Worm (Caenorhabditis elegans): ENCODE data around the gene daf-18.

The daf-18 gene

ce11 chrIV:377791-378190, 47.2 kb downstream of the daf-18 start:
- no peak for TF ChIP-seq F57A8.1 (GFP tag; optimal IDR thresholded peaks at IDR 0.05)
- TF ChIP-seq nfya-2 (GFP tag; IDR thresholded peaks at IDR 0.05) = no peak
- TF ChIP-seq tbx-9 (tag; optimal IDR thresholded peaks at IDR 0.05; ENCODE audit: borderline replicate concordance) = no peak
- TF ChIP-seq Y79H2A.3 (GFP tag; conservative IDR thresholded peaks at IDR 0.05) = no peak
- TF ChIP-seq nhr-90 (tag; optimal IDR thresholded peaks at IDR 0.05) = no peak
- TF ChIP-seq egl-18 (GFP tag; IDR thresholded peaks at IDR 0.05) = no peak
- no peak for TF ChIP-seq madf-3 (GFP tag; IDR thresholded peaks at IDR 0.05)
- TF ChIP-seq F55B11.4 (tag; optimal IDR thresholded peaks at IDR 0.05; ENCODE audit: borderline replicate concordance, insufficient read depth) = no peak
- TF ChIP-seq lsy-27 (tag; optimal IDR thresholded peaks at IDR 0.05; ENCODE audit: borderline replicate concordance, insufficient read depth) = no peak
- TF ChIP-seq D2030.7 (GFP tag; IDR thresholded peaks at IDR 0.05) = no peak
- no peak for TF ChIP-seq somi-1 (GFP tag; optimal IDR thresholded peaks at IDR 0.05)
- no peak for TF ChIP-seq ZK185.1 (tag; optimal IDR thresholded peaks at IDR 0.05; ENCODE audit: poor library complexity, severe bottlenecking)
- TF ChIP-seq cebp-1 (GFP tag; IDR thresholded peaks at IDR 0.05) = no peak
- TF ChIP-seq cebp-1 (tag; optimal IDR thresholded peaks at IDR 0.05) = no peak
- TF ChIP-seq die-1 (tag; optimal IDR thresholded peaks at IDR 0.05) = no peak
- no peak for TF ChIP-seq ccch-3 (GFP tag; optimal IDR thresholded peaks at IDR 0.05)
- no peak for TF ChIP-seq mcd-1 (GFP tag; IDR thresholded peaks at IDR 0.05)
- TF ChIP-seq F39B2.1 (GFP tag; IDR thresholded peaks at IDR 0.05) = no peak
- no peak for TF ChIP-seq let-526 (GFP tag; IDR thresholded peaks at IDR 0.05)

ce11 chrIV:375915-376314, 49.1 kb downstream of the daf-18 start, which contains the start of gene fln-1:
fln-1 (minus strand) TSS chrIV:376015.
- TF ChIP-seq hrde-1 (tag; optimal IDR thresholded peaks at IDR 0.05; ENCODE audit: borderline replicate concordance) (no peak), tbx-9 (tag; optimal IDR thresholded peaks at IDR 0.05; ENCODE audit: borderline replicate concordance) (no peak), B0336.3 (GFP tag; IDR thresholded peaks at IDR 0.05) (no peak), attf-3 (GFP tag; conservative IDR thresholded peaks at IDR 0.05) (no peak)

- TF ChIP-seq repo-1 (tag; optimal IDR thresholded peaks at IDR 0.05) (no peak), zfh-2 (GFP tag; conservative IDR thresholded peaks at IDR 0.05) (no peak), lsy-27 (tag; optimal IDR thresholded peaks at IDR 0.05; ENCODE audit: borderline replicate concordance, insufficient read depth) (no peak), hlh-26 (GFP tag; conservative IDR thresholded peaks at IDR 0.05) (no peak), nfyb-1 (GFP tag; IDR thresholded peaks at IDR 0.05) (no peak), lsl-1 (GFP tag; optimal IDR thresholded peaks at IDR 0.05) (no peak), F52B5.7 (tag; optimal IDR thresholded peaks at IDR 0.05) (no peak), akir-1 (GFP tag; optimal IDR thresholded peaks at IDR 0.05) (no peak), F57C9.4 (tag; optimal IDR thresholded peaks at IDR 0.05) (no peak), tbp1 (GFP tag; optimal IDR thresholded peaks at IDR 0.05) (no peak), athp-1 (tag; optimal IDR thresholded peaks at IDR 0.05) (no peak), nhr-120 (GFP tag; IDR thresholded peaks at IDR 0.05) (no peak), madf-8 (GFP tag; conservative IDR thresholded peaks at IDR 0.05) (no peak), chd-7 (tag; optimal IDR thresholded peaks at IDR 0.05) (no peak), let-526 (GFP tag; IDR thresholded peaks at IDR 0.05) (no peak), F10E7.11 (tag; optimal IDR thresholded peaks at IDR 0.05) (no peak), K12H6.12 (tag; optimal IDR thresholded peaks at IDR 0.05) (no peak)
Measured at ce11 chrIV:373963-374362, 51.0 kb downstream of the daf-18 start.
